Worm (Caenorhabditis elegans) whole organism, L1 larva: ENCODE data around the gene F46C5.4.

Source experiments
- C04F5.9 ChIP-seq: sonication (generic microtip); optimal IDR thresholded peaks from 2 replicates; lab custom pipeline; 2016; ENCODE audit warnings: missing genetic modification characterization, missing compliant biosample characterization
- C16A3.4 ChIP-seq: fragments of 150-350 bp; optimal IDR thresholded peaks from 2 replicates; lab custom pipeline; 2014; ENCODE audit warnings: missing biosample characterization, missing genetic modification characterization
- C34B4.2 ChIP-seq: sonication (generic microtip); optimal IDR thresholded peaks from 2 replicates; lab custom pipeline; 2017; ENCODE audit warnings: mild to moderate bottlenecking, missing genetic modification characterization, missing compliant biosample characterization
- aly-2 ChIP-seq: fragments of 150-350 bp; optimal IDR thresholded peaks from 2 replicates; lab custom pipeline; 2014; ENCODE audit warnings: missing biosample characterization, missing genetic modification characterization
- ama-1 ChIP-seq: fragments of 150-350 bp; optimal IDR thresholded peaks from 2 replicates; lab custom pipeline; 2014
- ceh-63 ChIP-seq: fragments of 200-800 bp; sonication (Bioruptor generic); optimal IDR thresholded peaks from 2 replicates; lab custom pipeline; 2018; ENCODE audit warnings: mild to moderate bottlenecking, missing genetic modification characterization, missing compliant biosample characterization
- ceh-90 ChIP-seq: sonication (generic microtip); optimal IDR thresholded peaks from 2 replicates; lab custom pipeline; 2016; ENCODE audit warnings: missing genetic modification characterization, missing compliant biosample characterization
- dpl-1 ChIP-seq, 3 experiments: fragments of 150-350 bp in 2 of 3; sonication (generic microtip) in 1 of 3; optimal IDR thresholded peaks; 2 replicates each; lab custom pipeline; 2014 to 2017; ENCODE audit warnings: missing biosample characterization in 3 of 3, missing genetic modification characterization in 3 of 3, missing genetic modification reagents in 3 of 3
- dsc-1 ChIP-seq: sonication (generic microtip); optimal IDR thresholded peaks from 2 replicates; lab custom pipeline; 2016; ENCODE audit warnings: mild to moderate bottlenecking, missing genetic modification characterization, missing compliant biosample characterization
- efl-1 ChIP-seq, 4 experiments: fragments of 150-350 bp; optimal IDR thresholded peaks in 3 of 4; peaks in 1 of 4; 1 replicate in 1 of 4; 2 replicates in 3 of 4; lab custom pipeline; 2014; ENCODE audit warnings: missing biosample characterization in 2 of 4, missing genetic modification characterization in 2 of 4, missing genetic modification reagents in 2 of 4
- egl-13 ChIP-seq: sonication (generic microtip); optimal IDR thresholded peaks from 2 replicates; lab custom pipeline; 2016; ENCODE audit warnings: missing genotype, missing genetic modification reagents, missing genetic modification characterization, missing compliant biosample characterization
- egl-27 ChIP-seq, 2 experiments: fragments of 150-350 bp in 1 of 2; sonication (generic microtip); optimal IDR thresholded peaks; 3 replicates each; lab custom pipeline; 2017 to 2018; ENCODE audit warnings: missing biosample characterization in 2 of 2, missing genetic modification characterization in 2 of 2, missing genetic modification reagents in 2 of 2
- elt-2 ChIP-seq: sonication (generic microtip); optimal IDR thresholded peaks from 2 replicates; lab custom pipeline; 2016; ENCODE audit warnings: missing genetic modification characterization, mild to moderate bottlenecking, inconsistent platforms, missing compliant biosample characterization, missing genetic modification reagents
- ets-5 ChIP-seq: fragments of 200-800 bp; sonication (Bioruptor generic); IDR thresholded peaks from 2 replicates; pipeline ENCODE4 v1.3.6; 2022; ENCODE audit warnings: missing genetic modification characterization, missing compliant biosample characterization
- fkh-10 ChIP-seq: sonication (generic microtip); optimal IDR thresholded peaks from 2 replicates; lab custom pipeline; 2017; ENCODE audit warnings: missing biosample characterization, missing genetic modification reagents, missing genetic modification characterization
- fkh-4 ChIP-seq: sonication (generic microtip); optimal IDR thresholded peaks from 2 replicates; lab custom pipeline; 2016; ENCODE audit warnings: missing compliant biosample characterization, missing genetic modification characterization, borderline replicate concordance
- fos-1 ChIP-seq: fragments of 150-350 bp; optimal IDR thresholded peaks from 2 replicates; lab custom pipeline; 2014; ENCODE audit warnings: missing biosample characterization, missing genetic modification characterization
- grh-1 ChIP-seq: fragments of 200-800 bp; sonication (Bioruptor generic); IDR thresholded peaks from 2 replicates; pipeline ENCODE4 v1.3.6; 2022; ENCODE audit warnings: missing genetic modification reagents, missing genetic modification characterization, missing compliant biosample characterization
- hlh-4 ChIP-seq: sonication (generic microtip); optimal IDR thresholded peaks from 2 replicates; lab custom pipeline; 2016; ENCODE audit warnings: mild to moderate bottlenecking, missing genetic modification characterization, missing compliant biosample characterization
- hpl-2 ChIP-seq: fragments of 150-350 bp; optimal IDR thresholded peaks from 2 replicates; lab custom pipeline; 2014; ENCODE audit warnings: missing biosample characterization, missing genetic modification reagents, missing genetic modification characterization
- irx-1 ChIP-seq: sonication (generic microtip); optimal IDR thresholded peaks from 2 replicates; lab custom pipeline; 2016; ENCODE audit warnings: missing genetic modification characterization, missing compliant biosample characterization
- isw-1 ChIP-seq: fragments of 200-800 bp; sonication (Bioruptor generic); IDR thresholded peaks from 2 replicates; pipeline ENCODE4 v1.3.6; 2022; ENCODE audit warnings: missing genetic modification characterization, missing compliant biosample characterization
- jun-1 ChIP-seq: fragments of 150-350 bp; optimal IDR thresholded peaks from 2 replicates; lab custom pipeline; 2014; ENCODE audit warnings: missing biosample characterization, missing genetic modification reagents, missing genetic modification characterization
- lin-13 ChIP-seq: fragments of 150-350 bp; optimal IDR thresholded peaks from 2 replicates; lab custom pipeline; 2014; ENCODE audit warnings: missing biosample characterization, missing genetic modification reagents, missing genetic modification characterization
- lin-15B ChIP-seq: fragments of 150-350 bp; sonication (generic microtip); optimal IDR thresholded peaks from 3 replicates; lab custom pipeline; 2014; ENCODE audit warnings: missing biosample characterization, missing genetic modification characterization
- lin-35 ChIP-seq, 2 experiments: fragments of 150-350 bp; optimal IDR thresholded peaks; 2 replicates each; lab custom pipeline; 2014; ENCODE audit warnings: missing biosample characterization in 2 of 2, missing genetic modification characterization in 2 of 2, missing genetic modification reagents in 2 of 2
- lin-39 ChIP-seq: fragments of 150-350 bp; optimal IDR thresholded peaks from 2 replicates; lab custom pipeline; 2014; ENCODE audit warnings: missing biosample characterization, missing genetic modification reagents, missing genetic modification characterization
- lir-3 ChIP-seq: sonication (generic microtip); optimal IDR thresholded peaks from 2 replicates; lab custom pipeline; 2016; ENCODE audit warnings: mild to moderate bottlenecking, missing genetic modification characterization, moderate library complexity, missing compliant biosample characterization; ENCODE audit not compliant: poor library complexity
- mdl-1 ChIP-seq, 2 experiments: fragments of 150-350 bp; optimal IDR thresholded peaks; 2 replicates each; lab custom pipeline; 2014 to 2017; ENCODE audit warnings: missing biosample characterization in 2 of 2, missing genetic modification characterization in 2 of 2, inconsistent platforms in 1 of 2
- mef-2 ChIP-seq: fragments of 150-350 bp; optimal IDR thresholded peaks from 2 replicates; lab custom pipeline; 2014; ENCODE audit warnings: missing biosample characterization, missing genetic modification characterization
- mep-1 ChIP-seq: fragments of 150-350 bp; optimal IDR thresholded peaks from 2 replicates; lab custom pipeline; 2014; ENCODE audit warnings: missing biosample characterization, missing genetic modification characterization
- nhr-237 ChIP-seq: fragments of 150-350 bp; optimal IDR thresholded peaks from 2 replicates; lab custom pipeline; 2014; ENCODE audit warnings: missing biosample characterization, missing genetic modification characterization
- nhr-47 ChIP-seq: sonication (generic microtip); optimal IDR thresholded peaks from 2 replicates; lab custom pipeline; 2016; ENCODE audit warnings: mild to moderate bottlenecking, missing genetic modification characterization, moderate library complexity, missing compliant biosample characterization
- nhr-77 ChIP-seq: fragments of 150-350 bp; optimal IDR thresholded peaks from 2 replicates; lab custom pipeline; 2014; ENCODE audit warnings: missing biosample characterization, missing genetic modification characterization
- nhr-84 ChIP-seq: sonication (generic microtip); optimal IDR thresholded peaks from 2 replicates; lab custom pipeline; 2017; ENCODE audit warnings: missing biosample characterization, missing genetic modification characterization
- pag-3 ChIP-seq: sonication (generic microtip); optimal IDR thresholded peaks from 2 replicates; lab custom pipeline; 2017; ENCODE audit warnings: missing genetic modification characterization, mild to moderate bottlenecking, missing compliant biosample characterization, antibody characterized with exemption, borderline replicate concordance; ENCODE audit not compliant: insufficient read depth
- pax-3 ChIP-seq: fragments of 200-800 bp; sonication (Bioruptor generic); optimal IDR thresholded peaks from 2 replicates; lab custom pipeline; 2018; ENCODE audit warnings: mild to moderate bottlenecking, missing genetic modification characterization, moderate library complexity, missing compliant biosample characterization
- rnt-1 ChIP-seq: sonication (generic microtip); optimal IDR thresholded peaks from 2 replicates; lab custom pipeline; 2016; ENCODE audit warnings: mild to moderate bottlenecking, missing genetic modification characterization, moderate library complexity, missing compliant biosample characterization
- skn-1 ChIP-seq: fragments of 150-350 bp; optimal IDR thresholded peaks from 2 replicates; lab custom pipeline; 2014; ENCODE audit warnings: missing biosample characterization, missing genetic modification characterization
- snpc-4 ChIP-seq: fragments of 150-350 bp; optimal IDR thresholded peaks from 2 replicates; lab custom pipeline; 2014; ENCODE audit warnings: missing biosample characterization, missing genetic modification characterization
- snu-23 ChIP-seq: sonication (generic microtip); optimal IDR thresholded peaks from 2 replicates; lab custom pipeline; 2016; ENCODE audit warnings: missing genetic modification characterization, missing compliant biosample characterization
- sup-37 ChIP-seq: fragments of 200-800 bp; sonication (Bioruptor generic); optimal IDR thresholded peaks from 2 replicates; lab custom pipeline; 2018; ENCODE audit warnings: mild to moderate bottlenecking, missing genetic modification characterization, missing compliant biosample characterization
- tbx-2 ChIP-seq: sonication (generic microtip); optimal IDR thresholded peaks from 2 replicates; lab custom pipeline; 2016; ENCODE audit warnings: missing genetic modification characterization, missing compliant biosample characterization
- unc-62 ChIP-seq: fragments of 150-350 bp; optimal IDR thresholded peaks from 2 replicates; lab custom pipeline; 2014; ENCODE audit warnings: missing biosample characterization, missing genetic modification reagents, missing genetic modification characterization
- unc-86 ChIP-seq: sonication (generic microtip); optimal IDR thresholded peaks from 2 replicates; lab custom pipeline; 2016; ENCODE audit warnings: missing genetic modification characterization, missing compliant biosample characterization
- unc-98 ChIP-seq: fragments of 200-800 bp; sonication (Bioruptor generic); IDR thresholded peaks from 2 replicates; pipeline ENCODE4 v1.3.6; 2022; ENCODE audit warnings: missing genetic modification characterization, missing compliant biosample characterization
- xbp-1 ChIP-seq: sonication (generic microtip); optimal IDR thresholded peaks from 2 replicates; lab custom pipeline; 2016; ENCODE audit warnings: missing genetic modification characterization, missing compliant biosample characterization
- zag-1 ChIP-seq: fragments of 150-350 bp; optimal IDR thresholded peaks from 2 replicates; lab custom pipeline; 2014; ENCODE audit warnings: missing biosample characterization, missing genetic modification characterization
- zip-4 ChIP-seq: fragments of 200-800 bp; sonication (Bioruptor generic); optimal IDR thresholded peaks from 2 replicates; lab custom pipeline; 2018; ENCODE audit warnings: mild to moderate bottlenecking, missing genetic modification characterization, moderate library complexity, missing compliant biosample characterization
- ztf-4 ChIP-seq: fragments of 150-350 bp; optimal IDR thresholded peaks from 2 replicates; lab custom pipeline; 2014; ENCODE audit warnings: missing biosample characterization, missing genetic modification characterization

F46C5.4 gene

DNA sequence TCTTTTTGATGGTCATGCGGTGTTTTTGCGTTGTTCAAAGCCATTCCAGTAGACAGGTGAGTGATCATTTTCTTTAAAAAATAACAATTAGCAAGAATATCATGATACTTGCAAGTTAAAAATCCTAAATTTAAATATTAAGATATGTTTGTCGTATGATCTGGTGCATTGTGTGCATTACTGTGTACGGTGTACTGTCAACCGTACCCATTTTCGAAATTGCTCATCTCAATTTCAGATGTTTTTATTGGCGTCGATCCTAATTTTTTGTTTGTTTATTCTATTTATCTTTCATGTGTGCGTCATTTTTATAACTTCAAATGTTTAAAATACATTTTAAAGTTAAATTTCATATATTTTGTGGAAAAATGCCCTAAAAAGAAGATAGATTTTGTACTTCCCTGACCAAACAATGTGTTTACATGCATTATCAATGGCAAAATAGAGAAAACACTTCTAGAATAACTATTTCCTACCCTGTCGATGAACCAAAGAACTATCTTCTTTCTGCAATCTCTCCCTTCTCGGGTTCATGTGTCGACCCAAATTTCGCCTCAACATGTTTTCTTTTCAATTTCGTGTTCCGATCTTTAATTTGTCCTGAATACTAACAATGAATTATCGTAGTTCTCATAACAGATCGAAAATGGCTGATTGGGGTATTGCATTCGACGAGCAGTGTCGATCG, 48.5 kb downstream of the F46C5.4 start, which contains the start of the genes T07D4.5 and ddx-19 (continued):
- TF ChIP-seq pag-3, result no peak
- TF ChIP-seq aly-2 (tag; lab: Kevin White, UChicago), result no peak
- no peak for TF ChIP-seq pax-3 (tag; lab: Kevin White, UChicago)
- no peak for TF ChIP-seq ets-5
- TF ChIP-seq dsc-1 (tag; lab: Kevin White, UChicago), result no peak
- peak; percentile 17 for TF ChIP-seq fos-1 (tag; lab: Kevin White, UChicago)
- TF ChIP-seq lin-35 (GFP tag; optimal IDR thresholded peaks at IDR 0.05; lab: Kevin White, UChicago), result peak; percentile 65 to 78
- TF ChIP-seq ztf-4 (tag; lab: Kevin White, UChicago), result no peak
- no peak for TF ChIP-seq nhr-237
- no peak for TF ChIP-seq egl-27 (tag; optimal IDR thresholded peaks at IDR 0.05; lab: Kevin White, UChicago)
- TF ChIP-seq xbp-1 (tag; lab: Kevin White, UChicago), result peak; percentile 38
- TF ChIP-seq zag-1 (tag; lab: Kevin White, UChicago), result no peak
- TF ChIP-seq elt-2 (tag; lab: Kevin White, UChicago), result no peak
- TF ChIP-seq unc-86, result no peak
- no peak for TF ChIP-seq mep-1
- no peak for TF ChIP-seq lin-15B (tag; lab: Kevin White, UChicago)
- TF ChIP-seq C34B4.2 (tag; lab: Kevin White, UChicago), result no peak
- no peak for TF ChIP-seq hpl-2 (GFP tag; lab: Kevin White, UChicago)
- no peak for TF ChIP-seq ama-1
- no peak for TF ChIP-seq fkh-4
- TF ChIP-seq lin-39 (tag; lab: Kevin White, UChicago), result no peak
- TF ChIP-seq lin-13, result no peak
- TF ChIP-seq C16A3.4 (tag; lab: Kevin White, UChicago), result peak; percentile 63
- TF ChIP-seq fkh-10 (GFP tag; lab: Kevin White, UChicago), result no peak
- TF ChIP-seq isw-1 (GFP tag; lab: Robert Waterston, UW), result no peak
- no peak for TF ChIP-seq ceh-90
- TF ChIP-seq rnt-1 (tag; lab: Kevin White, UChicago), result peak; percentile 7
- peak; percentile 22 for TF ChIP-seq tbx-2 (tag; lab: Kevin White, UChicago)
- TF ChIP-seq lir-3, result no peak
- no peak for TF ChIP-seq unc-62 (GFP tag; lab: Kevin White, UChicago)
- no peak for TF ChIP-seq zip-4 (GFP tag; lab: Kevin White, UChicago)
- TF ChIP-seq skn-1 (tag; lab: Kevin White, UChicago), result peak; percentile 9
- TF ChIP-seq dpl-1 (GFP tag; optimal IDR thresholded peaks at IDR 0.05; lab: Kevin White, UChicago), result peak; percentile 45 to 71 (median 47)
- TF ChIP-seq nhr-47 (tag; lab: Kevin White, UChicago), result peak; percentile 41
- no peak for TF ChIP-seq nhr-77
- no peak for TF ChIP-seq sup-37 (GFP tag; lab: Kevin White, UChicago)
- no peak for TF ChIP-seq C04F5.9 (tag; lab: Kevin White, UChicago)
- no peak for TF ChIP-seq unc-98 (GFP tag; lab: Robert Waterston, UW)
- no peak for TF ChIP-seq mef-2
- TF ChIP-seq snu-23 (GFP tag; lab: Kevin White, UChicago), result peak; percentile 65
- no peak for TF ChIP-seq snpc-4
- no peak for TF ChIP-seq egl-13
- no peak for TF ChIP-seq irx-1 (tag; lab: Kevin White, UChicago)
- TF ChIP-seq hlh-4 (tag; lab: Kevin White, UChicago), result no peak
- no peak for TF ChIP-seq ceh-63
- TF ChIP-seq efl-1 (optimal IDR thresholded peaks at IDR 0.05; lab: Kevin White, UChicago), result peak; percentile 56 to 66
- TF ChIP-seq efl-1 (GFP tag; optimal IDR thresholded peaks at IDR 0.05 in 1 of 2; lab: Kevin White, UChicago), result peak; percentile 65 to 95
- no peak for TF ChIP-seq jun-1 (tag; lab: Kevin White, UChicago)
- no peak for TF ChIP-seq mdl-1 (tag; optimal IDR thresholded peaks at IDR 0.05; lab: Kevin White, UChicago)
- TF ChIP-seq grh-1, result no peak
- TF ChIP-seq nhr-84 (tag; lab: Kevin White, UChicago), result no peak
